Worm (Caenorhabditis elegans): ENCODE measurements around the gene wago-10.

wago-10 gene

DNA sequence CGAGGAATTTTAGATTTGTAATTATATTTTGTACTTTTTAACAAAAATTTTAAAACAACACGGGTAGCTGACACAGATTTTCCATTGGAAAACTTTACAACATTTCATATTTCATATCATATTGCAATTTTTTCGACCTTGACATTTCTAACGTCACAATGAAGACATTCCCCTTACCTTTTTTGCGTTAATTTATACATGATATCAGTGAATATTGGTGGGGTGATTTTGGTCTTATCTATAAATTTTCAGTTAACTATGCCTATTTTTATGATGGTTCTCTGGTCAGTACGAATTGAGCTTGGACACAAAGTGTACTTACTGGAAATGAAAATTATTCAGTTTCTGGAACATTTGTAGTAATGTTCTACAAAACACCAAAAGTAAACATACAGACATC, 41.3 kb downstream of the wago-10 start:
- TF ChIP-seq unc-62 (GFP tag; optimal IDR thresholded peaks at IDR 0.05), result no peak

DNA sequence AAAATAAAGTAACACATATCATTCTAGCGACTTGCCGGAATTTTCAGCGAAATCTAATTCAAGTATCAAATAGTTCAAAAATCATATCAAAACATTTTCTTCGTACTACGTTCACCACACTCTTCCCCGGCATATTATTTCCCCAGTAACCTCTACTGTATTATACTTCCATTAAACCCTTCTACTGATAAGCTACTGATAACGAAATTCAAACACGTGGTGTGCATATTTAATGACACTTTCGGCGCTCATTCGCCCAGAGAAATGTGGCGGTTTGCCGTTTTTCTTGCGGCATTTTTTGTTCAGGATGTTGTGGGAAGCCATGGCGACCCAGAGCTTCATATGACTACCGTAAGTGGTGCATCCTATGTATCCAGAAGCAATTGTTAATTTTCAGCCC, 42.3 kb downstream of the wago-10 start, which contains the start of gene lipl-5:
Gene lipl-5, plus strand, starts transcription at position 259 of the 400 bp plus-strand sequence.
- TF ChIP-seq unc-62 (GFP tag; optimal IDR thresholded peaks at IDR 0.05), result no peak

- no peak for TF ChIP-seq unc-62 (GFP tag; optimal IDR thresholded peaks at IDR 0.05)
Observed at ce11 chrV:388397-388796, 45.2 kb downstream of the wago-10 start, which contains the start of gene ZK6.6. TSS of gene ZK6.6 (plus strand) at chrV:388697.

- no peak for TF ChIP-seq unc-62 (GFP tag; optimal IDR thresholded peaks at IDR 0.05)
Observed at ce11 chrV:392199-392678, 49.0 kb downstream of the wago-10 start, which contains the start of gene nhr-254. TSS of gene nhr-254 (plus strand) at chrV:392628.

DNA sequence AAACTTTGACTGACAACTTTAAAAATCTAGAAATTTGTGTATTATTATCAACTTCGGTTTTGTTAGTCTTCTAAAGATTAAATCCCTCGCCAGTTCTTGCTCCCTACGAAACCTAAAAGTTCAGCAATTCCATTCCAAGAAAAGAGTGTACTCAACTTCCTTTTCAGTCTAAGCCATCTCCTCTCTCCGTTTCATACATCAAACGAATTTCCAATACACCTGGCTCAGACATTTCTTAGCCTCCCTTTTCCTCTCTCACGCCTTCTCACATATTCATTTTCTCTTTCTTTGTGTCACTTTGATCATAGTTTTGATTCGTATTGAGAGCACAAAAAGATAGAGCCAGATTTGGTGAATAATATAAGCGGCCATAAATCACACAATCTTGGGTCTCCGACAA, 53.1 kb downstream of the wago-10 start, which contains the start of gene nhr-253:
Gene nhr-253, plus strand, starts transcription at position 285 of the 400 bp plus-strand sequence.
- no peak for TF ChIP-seq unc-62 (GFP tag; optimal IDR thresholded peaks at IDR 0.05)

Measured in whole organism, dauer.